Fruit fly (Drosophila melanogaster) whole organism, adult: ENCODE results near the gene CG7653.

Experiments
- CG11617 ChIP-seq: fragments of 200-800 bp; sonication (Bioruptor generic); optimal IDR thresholded peaks from 2 replicates; lab custom pipeline; 2017; ENCODE audit warnings: mild to moderate bottlenecking, missing biosample characterization, missing genetic modification reagents, missing genetic modification characterization
- CG12768 ChIP-seq: fragments of 200-800 bp; sonication (Bioruptor generic); optimal IDR thresholded peaks from 2 replicates; lab custom pipeline; 2017; ENCODE audit warnings: missing biosample characterization, missing genetic modification characterization, mild to moderate bottlenecking, moderate library complexity, missing genetic modification reagents
- CG14711 ChIP-seq: fragments of 200-800 bp; sonication (Bioruptor generic); optimal IDR thresholded peaks from 2 replicates; lab custom pipeline; 2018; ENCODE audit warnings: missing biosample characterization, mild to moderate bottlenecking, missing genetic modification characterization, moderate library complexity
- CG33017 ChIP-seq: fragments of 200-800 bp; sonication (Bioruptor generic); optimal IDR thresholded peaks from 2 replicates; lab custom pipeline; 2018; ENCODE audit warnings: missing biosample characterization, mild to moderate bottlenecking, missing genetic modification characterization, moderate library complexity
- CG5204 ChIP-seq: fragments of 200-800 bp; sonication (Bioruptor generic); optimal IDR thresholded peaks from 2 replicates; lab custom pipeline; 2016; ENCODE audit warnings: missing biosample characterization, missing genetic modification characterization
- CG7101 ChIP-seq: fragments of 200-800 bp; sonication (Bioruptor generic); optimal IDR thresholded peaks from 2 replicates; lab custom pipeline; 2018; ENCODE audit warnings: missing biosample characterization, mild to moderate bottlenecking, missing genetic modification characterization, moderate library complexity
- Crg-1 ChIP-seq: fragments of 200-800 bp; sonication (Bioruptor generic); optimal IDR thresholded peaks from 2 replicates; lab custom pipeline; 2016; ENCODE audit warnings: missing biosample characterization, missing genetic modification characterization
- cic ChIP-seq: fragments of 200-800 bp; sonication (Bioruptor generic); optimal IDR thresholded peaks from 2 replicates; lab custom pipeline; 2017; ENCODE audit warnings: missing biosample characterization, mild to moderate bottlenecking, missing genetic modification characterization, moderate library complexity
- cnc ChIP-seq, 2 experiments: fragments of >200 bp; optimal IDR thresholded peaks; 2 replicates each; lab custom pipeline; 2017
- kay ChIP-seq: fragments of 200-800 bp; sonication (Bioruptor generic); peaks from one replicate; lab custom pipeline; 2016; ENCODE audit warnings: missing biosample characterization, missing genetic modification characterization, borderline replicate concordance
- ovo ChIP-seq: fragments of 200-800 bp; sonication (Bioruptor generic); optimal IDR thresholded peaks from 2 replicates; lab custom pipeline; 2016; ENCODE audit warnings: missing biosample characterization, missing genetic modification characterization
- pad ChIP-seq: fragments of 200-800 bp; sonication (Bioruptor generic); optimal IDR thresholded peaks from 3 replicates; lab custom pipeline; 2017; ENCODE audit warnings: missing biosample characterization, missing genetic modification characterization, mild to moderate bottlenecking, moderate library complexity, missing genetic modification reagents
- toe ChIP-seq: fragments of 200-800 bp; sonication (Bioruptor generic); optimal IDR thresholded peaks from 2 replicates; lab custom pipeline; 2016; ENCODE audit warnings: missing biosample characterization, missing genetic modification characterization

DNA sequence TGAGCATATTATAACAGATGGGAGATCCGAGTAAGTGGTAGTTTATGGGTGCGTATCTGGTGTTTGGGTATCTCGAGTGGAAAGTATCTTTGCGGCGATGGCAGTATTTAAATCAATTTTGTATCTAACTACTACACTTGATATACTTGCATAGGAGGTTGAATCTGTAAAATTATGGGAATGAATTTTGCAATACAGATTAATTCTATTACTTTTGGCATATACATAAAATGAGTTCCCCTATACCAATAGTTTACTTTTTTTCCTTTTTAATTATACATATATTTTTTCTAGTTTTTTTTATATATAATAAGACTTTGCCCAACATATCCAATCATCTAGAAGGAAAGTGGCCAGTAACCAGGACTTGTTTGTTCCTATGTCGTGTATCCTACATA lies 29.3 kb upstream of the CG7653 start:
- TF ChIP-seq CG7101 (no peak), CG12768 (no peak), Crg-1 (no peak), kay (no peak), CG11617 (GFP tag; lab: Kevin White, UChicago) (no peak), CG33017 (tag; lab: Kevin White, UChicago) (no peak), cic (no peak), CG14711 (tag; lab: Kevin White, UChicago) (no peak), pad (GFP tag; lab: Kevin White, UChicago) (no peak), cnc (optimal IDR thresholded peaks at IDR 0.05; lab: Kevin White, UChicago) (no peak), CG5204 (GFP tag; lab: Kevin White, UChicago) (no peak), toe (GFP tag; lab: Kevin White, UChicago) (no peak), ovo (no peak)
